Fruit fly (Drosophila melanogaster) whole organism, pupa: Measurements from ENCODE around the gene CG5880.

Experiments used
- CG10348 ChIP-seq: fragments of 200-800 bp; sonication (Bioruptor generic); IDR thresholded peaks from 2 replicates; pipeline ENCODE4 v1.3.6; 2022; ENCODE audit warnings: missing biosample characterization, missing genetic modification characterization
- CG12605 ChIP-seq: fragments of 200-800 bp; sonication (Bioruptor generic); IDR thresholded peaks from 2 replicates; pipeline ENCODE4 v1.3.6; 2022; ENCODE audit warnings: missing biosample characterization, missing genetic modification characterization
- CG13204 ChIP-seq: fragments of 200-800 bp; sonication (Bioruptor generic); optimal IDR thresholded peaks from 2 replicates; lab custom pipeline; 2018; ENCODE audit warnings: missing biosample characterization, mild to moderate bottlenecking, missing genetic modification characterization, moderate library complexity
- CG14655 ChIP-seq: fragments of 200-800 bp; sonication (Bioruptor generic); optimal IDR thresholded peaks from 3 replicates; lab custom pipeline; 2017; ENCODE audit warnings: mild to moderate bottlenecking, missing biosample characterization, missing genetic modification reagents, missing genetic modification characterization
- CG15710 ChIP-seq: fragments of 200-800 bp; sonication (Bioruptor generic); optimal IDR thresholded peaks from 2 replicates; lab custom pipeline; 2018; ENCODE audit warnings: missing biosample characterization, mild to moderate bottlenecking, missing genetic modification characterization, moderate library complexity
- CG17806 ChIP-seq: fragments of 200-800 bp; sonication (Bioruptor generic); optimal IDR thresholded peaks from 2 replicates; lab custom pipeline; 2018; ENCODE audit warnings: missing biosample characterization, mild to moderate bottlenecking, missing genetic modification characterization, moderate library complexity
- CG32121 ChIP-seq: fragments of 200-800 bp; sonication (Bioruptor generic); IDR thresholded peaks from 2 replicates; pipeline ENCODE4 v1.3.6; 2022; ENCODE audit warnings: missing biosample characterization, missing genetic modification characterization
- CG34367 ChIP-seq: fragments of 200-800 bp; sonication (Bioruptor generic); optimal IDR thresholded peaks from 2 replicates; lab custom pipeline; 2018; ENCODE audit warnings: missing biosample characterization, mild to moderate bottlenecking, missing genetic modification characterization
- CG4496 ChIP-seq: fragments of 200-800 bp; sonication (Bioruptor generic); IDR thresholded peaks from 3 replicates; pipeline ENCODE4 v1.3.6; 2022; ENCODE audit warnings: missing biosample characterization, missing genetic modification characterization
- CG8159 ChIP-seq: fragments of 200-800 bp; sonication (Bioruptor generic); optimal IDR thresholded peaks from 3 replicates; lab custom pipeline; 2018; ENCODE audit warnings: missing biosample characterization, mild to moderate bottlenecking, missing genetic modification characterization, moderate library complexity
- CG8301 ChIP-seq: fragments of 200-800 bp; sonication (Bioruptor generic); optimal IDR thresholded peaks from 2 replicates; lab custom pipeline; 2018; ENCODE audit warnings: missing biosample characterization, mild to moderate bottlenecking, missing genetic modification characterization
- CG9948 ChIP-seq: fragments of 200-800 bp; sonication (Bioruptor generic); optimal IDR thresholded peaks from 2 replicates; lab custom pipeline; 2018; ENCODE audit warnings: missing biosample characterization, mild to moderate bottlenecking, missing genetic modification characterization, moderate library complexity
- D1 ChIP-seq: fragments of 200-800 bp; sonication (Bioruptor generic); optimal IDR thresholded peaks from 2 replicates; lab custom pipeline; 2018; ENCODE audit warnings: missing biosample characterization, mild to moderate bottlenecking, missing genetic modification characterization, moderate library complexity
- EcR ChIP-seq: fragments of 200-800 bp; sonication (Bioruptor generic); optimal IDR thresholded peaks from 3 replicates; lab custom pipeline; 2019; ENCODE audit warnings: missing biosample characterization, missing genetic modification characterization, mild to moderate bottlenecking, moderate library complexity, missing genetic modification reagents
- Ets98B ChIP-seq: fragments of 200-800 bp; sonication (Bioruptor generic); IDR thresholded peaks from 2 replicates; pipeline ENCODE4 v1.3.6; 2022; ENCODE audit warnings: missing biosample characterization, missing genetic modification characterization
- Pif1A ChIP-seq: fragments of 200-800 bp; sonication (Bioruptor generic); optimal IDR thresholded peaks from 3 replicates; lab custom pipeline; 2016; ENCODE audit warnings: missing biosample characterization, missing genetic modification characterization
- Pif1B ChIP-seq: fragments of 200-800 bp; sonication (Bioruptor generic); optimal IDR thresholded peaks from 3 replicates; lab custom pipeline; 2016; ENCODE audit warnings: missing biosample characterization, missing genetic modification characterization
- Snoo ChIP-seq: fragments of 200-800 bp; sonication (Bioruptor generic); optimal IDR thresholded peaks from 3 replicates; lab custom pipeline; 2017; ENCODE audit warnings: missing biosample characterization, mild to moderate bottlenecking, missing genetic modification characterization, inconsistent platforms
- fd96Ca ChIP-seq: fragments of 200-800 bp; sonication (Bioruptor generic); IDR thresholded peaks from 3 replicates; pipeline ENCODE4 v1.3.6; 2022; ENCODE audit warnings: missing biosample characterization, missing genetic modification characterization
- gl ChIP-seq: fragments of 200-800 bp; sonication (Bioruptor generic); optimal IDR thresholded peaks from 2 replicates; lab custom pipeline; 2018; ENCODE audit warnings: missing biosample characterization, mild to moderate bottlenecking, missing genetic modification characterization
- rn ChIP-seq: fragments of 200-800 bp; sonication (Bioruptor generic); IDR thresholded peaks from 2 replicates; pipeline ENCODE4 v1.3.6; 2022; ENCODE audit warnings: missing biosample characterization, missing genetic modification characterization

Gene CG5880

DNA sequence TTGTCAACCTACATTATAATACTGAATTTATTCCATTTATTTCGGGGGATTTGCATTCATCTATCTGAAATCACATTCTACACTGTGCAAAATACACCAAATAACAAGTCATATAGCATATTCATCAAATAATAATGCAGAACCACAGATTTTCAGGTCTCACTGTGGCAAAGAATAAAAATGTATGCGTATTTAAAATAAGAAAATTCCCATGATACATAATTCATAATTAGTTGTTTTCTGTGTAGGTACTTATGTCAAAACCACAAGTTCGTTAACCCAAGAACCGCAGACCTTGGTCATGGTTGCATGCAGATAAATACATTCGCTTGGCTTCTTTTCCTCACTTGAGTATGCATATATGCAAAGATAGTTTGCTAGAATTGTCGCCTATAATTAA, 24.3 kb upstream of the CG5880 start:
- TF ChIP-seq CG8301 (tag; lab: Kevin White, UChicago) (peak; percentile 31), CG17806 (tag; lab: Kevin White, UChicago) (peak; percentile 36), CG9948 (tag; lab: Kevin White, UChicago) (peak; percentile 50), CG32121 (peak; percentile 40; the same call in 1 of the 2 replicates), CG10348 (GFP tag; lab: Robert Waterston, UW) (no peak), Pif1A (GFP tag; lab: Kevin White, UChicago) (peak; percentile 34), CG8159 (tag; lab: Kevin White, UChicago) (peak; percentile 50), CG15710 (tag; lab: Kevin White, UChicago) (peak; percentile 34), CG4496 (GFP tag; lab: Robert Waterston, UW) (peak; percentile 80), CG14655 (peak; percentile 34), gl (no peak), Snoo (tag; lab: Kevin White, UChicago) (no peak), fd96Ca (GFP tag; lab: Robert Waterston, UW) (no peak), CG34367 (tag; lab: Kevin White, UChicago) (peak; percentile 34), Pif1B (no peak), CG12605 (GFP tag; lab: Robert Waterston, UW) (no peak), Ets98B (GFP tag; lab: Robert Waterston, UW) (no peak), rn (GFP tag; lab: Robert Waterston, UW) (no peak), D1 (tag; lab: Kevin White, UChicago) (no peak), CG13204 (GFP tag; lab: Kevin White, UChicago) (no peak), EcR (peak; percentile 72)
- TF ChIP-seq, all 21 proteins: peak for 11

- TF ChIP-seq CG13204 (GFP tag; lab: Kevin White, UChicago) (no peak), Ets98B (GFP tag; lab: Robert Waterston, UW) (no peak), EcR (no peak), CG4496 (GFP tag; lab: Robert Waterston, UW) (no peak), D1 (tag; lab: Kevin White, UChicago) (no peak), CG17806 (tag; lab: Kevin White, UChicago) (no peak), CG8301 (tag; lab: Kevin White, UChicago) (no peak), rn (GFP tag; lab: Robert Waterston, UW) (no peak), Snoo (tag; lab: Kevin White, UChicago) (no peak), CG10348 (GFP tag; lab: Robert Waterston, UW) (no peak), CG14655 (no peak), CG12605 (GFP tag; lab: Robert Waterston, UW) (no peak), CG8159 (tag; lab: Kevin White, UChicago) (no peak), CG34367 (tag; lab: Kevin White, UChicago) (no peak), Pif1B (no peak), CG9948 (tag; lab: Kevin White, UChicago) (no peak), CG32121 (no peak), Pif1A (GFP tag; lab: Kevin White, UChicago) (no peak)
Observed at dm6 chr3R:27092843-27093242, 23.7 kb upstream of the CG5880 start, which contains the start of gene CG14258. CG14258 (plus strand) TSS chr3R:27093143.

- no peak for TF ChIP-seq CG14655
- TF ChIP-seq Pif1A (GFP tag; lab: Kevin White, UChicago), result no peak
Observed at dm6 chr3R:27094233-27094632, 22.3 kb upstream of the CG5880 start, which contains the start of gene CG14259. CG14259 (plus strand) TSS chr3R:27094533.

DNA sequence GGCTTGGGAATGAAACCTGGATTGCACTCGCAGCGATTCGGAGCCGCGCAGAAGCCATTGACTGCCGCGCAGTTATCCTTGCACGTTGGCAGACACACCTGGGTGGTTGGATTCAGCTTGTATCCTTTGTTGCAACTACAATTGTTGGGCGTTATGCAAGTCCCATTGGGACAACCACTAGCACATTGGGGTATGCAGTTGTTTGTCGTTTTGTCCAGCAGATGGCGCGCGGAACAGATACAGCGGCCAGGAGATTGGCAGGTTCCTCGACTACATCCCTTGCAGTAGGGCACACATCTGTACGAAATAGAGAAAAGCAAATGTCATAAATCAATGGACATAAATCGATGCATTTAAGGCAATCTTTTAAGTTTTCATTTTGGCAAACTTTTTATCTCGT, 17.9 kb upstream of the CG5880 start:
- TF ChIP-seq CG12605 (GFP tag; lab: Robert Waterston, UW) (no peak), CG14655 (no peak), Pif1B (no peak), CG15710 (tag; lab: Kevin White, UChicago) (no peak), CG8159 (tag; lab: Kevin White, UChicago) (no peak), CG9948 (tag; lab: Kevin White, UChicago) (no peak), EcR (no peak), CG32121 (no peak), Pif1A (GFP tag; lab: Kevin White, UChicago) (no peak), CG8301 (tag; lab: Kevin White, UChicago) (no peak), fd96Ca (GFP tag; lab: Robert Waterston, UW) (no peak), CG13204 (GFP tag; lab: Kevin White, UChicago) (no peak)

DNA sequence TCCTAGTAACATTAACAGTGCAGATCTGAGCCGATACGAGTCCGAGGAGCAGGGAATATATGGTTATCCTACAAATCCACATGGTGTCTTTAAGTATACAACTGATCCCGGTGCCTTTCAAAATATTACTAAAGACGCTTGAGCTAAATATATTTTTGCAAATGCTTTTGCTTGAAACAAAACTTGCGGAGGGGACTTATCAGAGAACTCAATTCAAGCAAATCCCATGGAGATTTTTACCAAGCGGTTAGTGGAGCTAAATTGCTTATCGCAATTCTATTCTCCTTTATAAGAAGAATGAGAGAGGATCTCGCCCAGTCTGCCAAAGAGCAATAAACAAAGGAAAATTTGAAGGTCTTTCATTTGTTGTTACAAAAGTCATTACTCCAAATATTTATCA, 17.0 kb upstream of the CG5880 start, which contains the start of gene eater:
Gene eater, minus strand, starts transcription at position 101 of the 400 bp plus-strand sequence.
- TF ChIP-seq Pif1A (GFP tag; lab: Kevin White, UChicago) (no peak), CG12605 (GFP tag; lab: Robert Waterston, UW) (no peak), D1 (tag; lab: Kevin White, UChicago) (no peak)

- peak; percentile 15 for TF ChIP-seq CG14655
- peak; percentile 28 for TF ChIP-seq CG8159 (tag; lab: Kevin White, UChicago)
- no peak for TF ChIP-seq fd96Ca (GFP tag; lab: Robert Waterston, UW)
- no peak for TF ChIP-seq CG10348 (GFP tag; lab: Robert Waterston, UW)
- TF ChIP-seq rn (GFP tag; lab: Robert Waterston, UW), result no peak
- TF ChIP-seq CG17806 (tag; lab: Kevin White, UChicago), result peak; percentile 14
- TF ChIP-seq Pif1A (GFP tag; lab: Kevin White, UChicago), result no peak
- no peak for TF ChIP-seq gl
Observed at dm6 chr3R:27100930-27101329, 15.6 kb upstream of the CG5880 start, which contains the start of gene Jhbp11. Jhbp11 (plus strand) TSS chr3R:27101230.
